Worm (Caenorhabditis elegans): Measurements from ENCODE around the gene T13H5.1.

Gene T13H5.1

ce11 chrII:8440792-8441191, 68.1 kb downstream of the T13H5.1 start:
- no peak for TF ChIP-seq unc-62 (GFP tag; optimal IDR thresholded peaks at IDR 0.05)

ce11 chrII:8440097-8440496, 68.8 kb downstream of the T13H5.1 start:
- TF ChIP-seq unc-62 (GFP tag; optimal IDR thresholded peaks at IDR 0.05): no peak

- no peak for TF ChIP-seq unc-62 (GFP tag; optimal IDR thresholded peaks at IDR 0.05)
These were observed 70.0 kb downstream of the T13H5.1 start, which contains the start of gene lips-10 for ce11 chrII:8438791-8439287. lips-10 (plus strand) TSS chrII:8439168.

Measured in whole organism, dauer.